Worm (Caenorhabditis elegans) whole organism, L4/young adult: ENCODE measurements around the gene acp-2.

Experiments
- W03F9.2 ChIP-seq: fragments of 150-350 bp; optimal IDR thresholded peaks from 2 replicates; lab custom pipeline; 2014; ENCODE audit warnings: missing biosample characterization, missing genetic modification characterization
- dao-5 ChIP-seq: sonication (generic microtip); optimal IDR thresholded peaks from 2 replicates; lab custom pipeline; 2016; ENCODE audit warnings: missing genotype, missing genetic modification characterization, moderate library complexity, missing compliant biosample characterization
- him-1 ChIP-seq: sonication (generic microtip); optimal IDR thresholded peaks from 2 replicates; lab custom pipeline; 2016; ENCODE audit warnings: missing genotype, missing genetic modification reagents, missing genetic modification characterization, missing compliant biosample characterization

acp-2 gene

DNA sequence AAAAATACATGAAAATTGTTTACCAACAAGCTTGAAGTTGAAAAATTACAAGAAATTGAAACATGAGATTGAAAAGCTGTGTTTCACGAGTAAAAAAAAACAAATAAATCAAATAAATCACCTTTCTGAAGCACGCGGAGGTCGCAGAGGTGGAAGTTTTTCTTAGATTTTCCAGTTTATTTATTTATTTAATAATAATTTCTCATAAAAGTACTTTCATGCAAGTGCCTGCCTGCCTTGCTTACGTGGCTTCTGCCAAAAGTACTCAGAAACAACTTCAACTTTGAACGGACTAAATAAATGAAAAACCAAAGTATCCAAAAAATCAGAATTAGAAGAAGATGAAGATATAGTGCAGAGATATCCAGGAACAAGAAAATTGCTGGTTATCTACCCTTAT, at the start of gene acp-2:
Gene acp-2, minus strand, starts transcription at position 101 of the 400 bp plus-strand sequence.
- no peak for TF ChIP-seq him-1 (tag; lab: Kevin White, UChicago)

DNA sequence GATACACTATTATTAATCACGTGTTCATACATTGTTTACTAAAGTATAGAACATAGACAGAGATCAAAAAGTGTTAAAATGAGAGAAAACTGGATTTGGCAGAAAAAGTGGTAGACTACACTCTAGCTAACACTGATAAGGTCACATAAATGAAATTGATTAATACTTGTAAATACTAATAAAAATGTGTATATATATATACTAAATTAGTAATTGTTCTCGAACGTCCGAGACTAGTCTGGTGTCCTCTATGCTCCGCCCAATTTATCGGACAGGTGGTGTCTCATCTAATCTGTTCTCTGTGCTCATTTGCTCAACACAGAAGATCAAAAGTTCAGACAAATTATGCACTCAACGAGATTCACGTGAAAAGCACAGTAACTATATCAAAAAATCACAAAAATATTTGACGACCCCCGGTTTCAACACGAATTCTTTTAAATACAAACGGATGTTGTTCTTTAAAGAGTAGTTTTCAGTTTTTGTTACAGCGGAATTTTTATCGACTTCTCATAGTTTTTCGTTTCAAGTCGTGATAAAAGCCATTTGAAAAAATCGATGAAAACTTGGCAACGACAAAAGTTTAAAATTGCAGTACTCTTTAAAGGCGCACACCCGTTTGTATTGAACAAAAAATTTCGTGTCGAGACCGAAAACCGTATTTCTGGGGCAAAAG, 49.3 kb upstream of the acp-2 start:
- TF ChIP-seq W03F9.2 (tag; lab: Kevin White, UChicago) (peak; percentile 13), him-1 (tag; lab: Kevin White, UChicago) (no peak)

DNA sequence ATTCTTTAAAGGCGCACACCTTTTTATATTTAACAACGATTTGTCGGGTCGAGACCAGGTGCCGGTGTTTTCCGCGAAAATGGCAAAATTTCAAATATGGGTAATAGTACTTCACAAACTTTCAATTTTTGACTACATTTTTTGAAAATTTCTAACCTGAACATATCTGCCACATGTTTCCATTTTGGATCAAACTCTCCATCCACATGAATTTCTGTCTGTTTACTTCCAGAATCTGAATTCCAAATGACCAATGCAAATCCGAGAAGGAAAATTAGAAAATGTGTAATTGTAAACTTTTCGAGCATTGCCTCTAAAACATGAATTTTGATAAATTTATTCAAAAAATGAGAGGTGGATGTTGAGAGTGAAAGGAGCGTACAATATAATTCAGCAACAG, 48.3 kb upstream of the acp-2 start, which contains the start of gene lact-4:
Gene lact-4, minus strand, starts transcription at position 313 of the 400 bp plus-strand sequence.
- TF ChIP-seq dao-5 (tag; lab: Kevin White, UChicago) = no peak
- no peak for TF ChIP-seq W03F9.2 (tag; lab: Kevin White, UChicago)
- TF ChIP-seq him-1 (tag; lab: Kevin White, UChicago) = no peak

DNA sequence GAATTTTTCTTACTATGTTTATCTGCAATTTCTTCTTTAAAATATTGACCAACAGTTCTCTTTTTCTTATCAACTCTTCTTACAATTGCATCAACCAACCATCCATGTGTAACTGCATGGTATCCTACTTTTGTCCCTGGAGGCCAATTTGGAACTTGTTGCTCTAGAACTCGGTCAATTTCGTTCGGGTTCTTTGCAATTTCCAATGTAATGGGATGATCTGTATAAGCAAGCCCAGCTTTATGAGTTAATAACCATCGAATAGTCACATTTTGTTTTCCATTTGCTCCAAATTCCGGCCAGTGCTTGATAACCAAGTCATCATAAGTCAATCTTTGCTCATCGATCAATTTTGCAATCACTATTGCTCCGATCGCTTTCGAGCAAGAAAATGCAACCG, 47.5 kb upstream of the acp-2 start:
- TF ChIP-seq him-1 (tag; lab: Kevin White, UChicago) (no peak), W03F9.2 (tag; lab: Kevin White, UChicago) (no peak), dao-5 (tag; lab: Kevin White, UChicago) (no peak)

DNA sequence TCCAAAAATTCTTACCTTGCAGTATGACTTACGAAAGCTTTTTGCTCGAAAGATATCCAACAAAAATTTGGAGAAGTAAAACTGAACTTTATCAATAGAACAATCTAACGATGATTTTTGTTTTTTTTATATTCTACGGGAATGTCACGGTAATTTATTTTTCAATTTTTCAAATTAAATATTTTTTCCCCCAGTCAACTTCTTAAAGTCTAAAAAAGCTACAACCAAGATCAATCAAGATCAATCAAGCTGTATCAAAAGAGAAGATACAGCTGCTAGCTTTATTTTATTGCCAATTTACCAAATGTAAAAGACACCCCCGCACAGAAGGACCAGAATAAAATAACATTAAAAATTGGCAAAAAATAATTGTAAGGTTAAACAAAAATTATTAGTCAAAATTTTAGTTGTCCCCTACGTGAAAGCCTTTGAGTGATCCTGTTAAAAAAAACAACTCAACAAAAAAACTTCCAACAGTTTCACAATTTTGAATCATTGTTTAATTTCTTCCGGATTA, 43.5 kb upstream of the acp-2 start, which contains the start of the genes M05D6.1 and M05D6.3:
Gene M05D6.1, minus strand, starts transcription at position 101 of the 517 bp plus-strand sequence.
Gene M05D6.3, plus strand, starts transcription at position 467 of the 517 bp plus-strand sequence.
- TF ChIP-seq him-1 (tag; lab: Kevin White, UChicago) (no peak), W03F9.2 (tag; lab: Kevin White, UChicago) (no peak), dao-5 (tag; lab: Kevin White, UChicago) (no peak)

DNA sequence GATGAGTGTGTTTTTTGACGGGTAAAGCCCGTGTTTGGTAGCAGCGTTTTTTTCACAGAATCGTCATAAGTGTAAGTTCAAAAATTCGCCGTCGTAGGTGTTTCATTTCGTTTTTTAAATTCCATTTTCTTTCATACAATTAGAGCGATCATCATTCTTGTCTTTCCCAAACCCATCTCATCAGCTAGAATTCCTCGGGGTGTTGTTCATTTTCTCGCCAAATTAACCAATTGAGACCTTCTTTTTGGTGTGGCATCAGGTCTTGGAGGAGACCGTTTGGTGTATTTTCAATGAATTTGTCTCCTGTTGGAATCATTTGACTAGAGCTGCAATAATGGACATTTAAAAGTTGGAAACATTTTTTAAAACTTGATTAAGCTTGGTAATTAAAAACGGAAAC, 41.1 kb upstream of the acp-2 start:
- TF ChIP-seq dao-5 (tag; lab: Kevin White, UChicago) = no peak
- TF ChIP-seq W03F9.2 (tag; lab: Kevin White, UChicago) = no peak
- TF ChIP-seq him-1 (tag; lab: Kevin White, UChicago) = no peak

DNA sequence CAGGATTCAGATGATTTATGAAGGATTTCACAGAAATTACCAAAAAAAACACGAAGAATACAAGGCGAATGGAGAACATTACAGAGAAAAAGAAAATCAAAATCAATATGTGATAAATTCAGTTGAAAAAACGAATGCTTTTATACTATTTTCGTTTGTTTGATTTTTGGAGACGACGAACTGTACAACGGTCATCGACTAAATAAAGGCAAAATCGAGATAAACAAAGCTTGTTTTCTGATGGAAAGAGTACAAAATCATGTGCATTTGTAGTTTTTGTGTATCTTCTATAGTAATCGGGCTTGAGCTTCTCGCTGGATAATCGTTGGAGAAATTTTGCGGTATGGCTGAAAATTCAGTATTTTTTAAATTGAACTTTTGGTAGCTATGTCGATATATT, 39.3 kb upstream of the acp-2 start, which contains the start of gene M05D6.8:
Gene M05D6.8, minus strand, starts transcription at position 101 of the 400 bp plus-strand sequence.
- TF ChIP-seq him-1 (tag; lab: Kevin White, UChicago) = no peak
- TF ChIP-seq dao-5 (tag; lab: Kevin White, UChicago) = no peak
- TF ChIP-seq W03F9.2 (tag; lab: Kevin White, UChicago) = no peak

DNA sequence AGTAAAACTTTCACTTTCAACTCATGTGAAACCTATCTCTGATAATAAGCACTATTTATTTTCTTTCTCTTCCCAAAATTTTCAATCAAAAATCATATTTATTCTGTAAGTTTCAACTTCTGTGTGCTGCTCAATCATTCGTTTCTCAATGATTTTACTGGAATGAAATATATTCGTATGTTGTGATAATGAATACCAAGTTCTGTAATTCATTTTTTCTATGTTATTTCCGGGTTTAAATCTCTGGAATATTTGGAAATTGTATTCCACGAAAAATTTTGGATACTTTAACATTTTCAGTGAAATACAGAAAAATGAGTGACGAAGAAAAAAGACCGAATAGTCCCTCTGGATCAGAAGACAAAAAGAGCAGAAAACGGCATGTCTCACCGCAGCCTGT, 36.0 kb upstream of the acp-2 start, which contains the start of gene M05D6.2:
Gene M05D6.2, plus strand, starts transcription at position 301 of the 400 bp plus-strand sequence.
- no peak for TF ChIP-seq dao-5 (tag; lab: Kevin White, UChicago)
- TF ChIP-seq W03F9.2 (tag; lab: Kevin White, UChicago) = no peak
- no peak for TF ChIP-seq him-1 (tag; lab: Kevin White, UChicago)

DNA sequence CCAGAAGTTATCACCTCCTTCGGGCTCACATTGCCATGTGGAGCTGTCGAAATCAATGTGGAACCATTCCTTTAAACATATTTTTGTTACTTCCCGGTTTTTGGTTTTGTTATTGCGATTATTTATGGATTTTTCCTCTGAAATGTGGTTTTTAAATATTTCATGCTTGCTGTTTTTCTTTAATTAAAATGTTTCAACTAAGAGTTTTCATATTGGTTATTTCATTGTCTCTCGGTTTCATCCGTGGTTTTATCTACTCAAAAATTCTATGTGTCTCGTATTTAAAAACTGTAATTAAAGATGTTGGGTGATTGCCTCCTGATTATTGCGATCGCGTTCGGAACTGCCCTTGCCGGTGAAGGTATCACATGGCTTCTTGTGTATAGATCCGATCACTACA, 35.0 kb upstream of the acp-2 start, which contains the start of gene F22B5.10:
Gene F22B5.10, plus strand, starts transcription at position 301 of the 400 bp plus-strand sequence.
- TF ChIP-seq W03F9.2 (tag; lab: Kevin White, UChicago) (no peak), him-1 (tag; lab: Kevin White, UChicago) (no peak), dao-5 (tag; lab: Kevin White, UChicago) (no peak)

DNA sequence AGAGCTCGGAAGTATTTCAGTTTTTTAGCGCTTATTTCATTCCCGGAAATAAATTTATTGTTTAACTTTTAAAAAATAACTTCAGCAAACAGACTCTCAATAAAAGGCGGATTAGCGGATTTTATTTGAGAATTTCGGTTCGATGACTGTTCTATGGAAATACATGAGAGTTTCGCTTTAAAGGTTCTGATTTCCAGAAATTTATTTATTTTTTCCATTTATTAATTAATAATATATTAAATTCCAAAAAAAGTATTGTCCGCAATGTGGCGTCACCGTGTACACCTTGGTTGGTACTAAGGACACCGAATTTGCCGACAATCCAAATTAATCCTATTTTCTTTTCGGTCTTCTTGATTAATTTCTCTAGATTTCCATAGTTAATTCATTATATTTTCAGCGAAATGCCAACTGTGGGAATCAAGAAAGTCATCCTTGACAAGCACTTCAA, 32.6 kb upstream of the acp-2 start, which contains the start of gene fars-3:
Gene fars-3, plus strand, starts transcription at position 401 of the 451 bp plus-strand sequence.
- TF ChIP-seq W03F9.2 (tag; lab: Kevin White, UChicago) (peak; percentile 48), dao-5 (tag; lab: Kevin White, UChicago) (no peak)

DNA sequence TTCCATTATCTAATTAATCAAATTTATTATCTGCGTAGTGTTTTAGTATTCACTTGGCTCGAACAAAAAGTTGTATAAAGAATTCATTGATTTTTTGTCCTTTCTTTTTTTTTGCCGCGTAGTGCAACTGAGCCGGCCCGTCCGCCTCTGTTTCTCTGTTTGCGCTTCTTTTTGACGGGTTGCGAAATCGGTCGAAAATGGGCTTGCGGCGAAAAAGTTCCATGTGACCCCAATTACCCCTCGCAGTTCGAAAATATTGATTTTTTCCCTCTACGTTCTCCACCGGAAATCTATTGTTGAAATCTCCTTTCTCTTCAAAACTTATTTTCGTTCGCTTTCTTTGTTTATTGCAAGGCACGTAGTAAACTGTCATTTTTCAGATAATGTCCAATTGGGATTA, 25.6 kb upstream of the acp-2 start, which contains the start of gene zyg-9:
Gene zyg-9, plus strand, starts transcription at position 381 of the 400 bp plus-strand sequence.
- no peak for TF ChIP-seq dao-5 (tag; lab: Kevin White, UChicago)
- TF ChIP-seq W03F9.2 (tag; lab: Kevin White, UChicago) = no peak
- no peak for TF ChIP-seq him-1 (tag; lab: Kevin White, UChicago)

DNA sequence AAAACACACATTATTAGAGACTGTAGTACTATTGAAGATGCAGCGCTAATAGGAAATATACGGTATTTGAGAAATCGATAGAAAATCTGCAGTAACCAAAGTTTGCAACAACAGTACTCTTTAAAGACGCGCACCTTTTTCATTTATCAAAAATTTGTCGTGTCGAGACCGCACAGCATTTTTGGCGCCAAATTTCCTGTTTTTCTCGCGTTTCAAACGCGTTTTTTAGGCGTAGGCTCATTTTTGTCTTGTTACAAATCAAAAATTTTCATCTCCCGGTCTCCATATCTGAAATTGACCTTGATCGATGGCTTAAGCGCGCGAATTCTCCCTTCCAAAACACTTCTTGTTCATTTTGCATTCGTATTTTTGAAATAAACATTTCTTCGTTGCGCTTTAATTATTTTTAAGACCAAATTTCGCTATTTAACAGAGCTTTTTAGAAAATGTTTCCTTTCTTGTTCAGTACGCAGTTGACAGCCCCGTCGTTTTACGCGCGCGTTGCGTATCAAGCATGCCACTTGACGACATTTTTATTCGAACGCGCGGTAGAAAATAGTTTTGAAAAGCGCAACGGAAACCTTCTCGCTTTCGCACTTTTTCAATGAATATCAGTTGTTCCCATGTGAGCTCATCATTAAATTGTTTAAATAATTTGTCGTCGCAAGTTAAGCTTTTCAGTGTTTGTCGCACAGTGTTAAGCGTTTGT, 25.0 kb upstream of the acp-2 start:
- TF ChIP-seq him-1 (tag; lab: Kevin White, UChicago) (no peak), dao-5 (tag; lab: Kevin White, UChicago) (no peak), W03F9.2 (tag; lab: Kevin White, UChicago) (no peak)

DNA sequence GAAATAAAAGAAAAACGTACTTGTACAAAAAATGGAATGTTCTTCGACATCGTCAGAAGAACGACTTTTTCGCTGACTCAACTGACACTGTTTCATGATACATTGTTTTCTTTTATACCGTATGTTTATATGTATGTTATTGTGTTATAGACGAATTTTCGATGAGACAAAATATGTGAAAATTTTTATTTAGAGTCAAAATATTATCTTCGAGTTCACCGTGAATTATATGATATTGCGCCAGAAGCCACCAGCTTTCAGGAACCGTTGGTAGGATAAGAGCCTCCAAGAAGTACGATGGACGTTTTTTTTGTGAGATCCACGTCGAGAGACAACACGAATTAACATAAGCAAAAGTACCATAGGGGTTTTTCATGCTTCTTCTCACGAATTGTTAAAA, 24.2 kb upstream of the acp-2 start, which contains the start of gene F22B5.6:
Gene F22B5.6, minus strand, starts transcription at position 101 of the 400 bp plus-strand sequence.
- no peak for TF ChIP-seq dao-5 (tag; lab: Kevin White, UChicago)
- TF ChIP-seq him-1 (tag; lab: Kevin White, UChicago) = no peak
- TF ChIP-seq W03F9.2 (tag; lab: Kevin White, UChicago) = no peak
